Fruit fly (Drosophila melanogaster) whole organism, embryonic: ENCODE results near the gene CG12698.
A peak's percentile ranks its signal among the peaks of the same experiment; 100 is the strongest.

ENCODE experiments used
- Antp ChIP-seq: fragments of 200-800 bp; sonication (Bioruptor generic); optimal IDR thresholded peaks from 3 replicates; lab custom pipeline; 2016; ENCODE audit warnings: missing biosample characterization, missing genetic modification characterization
- Bdp1 ChIP-seq: fragments of 200-800 bp; sonication (Bioruptor generic); optimal IDR thresholded peaks from 3 replicates; lab custom pipeline; 2016; ENCODE audit warnings: missing biosample characterization, missing genetic modification characterization
- Bgb ChIP-seq: fragments of 200-800 bp; sonication (Bioruptor generic); IDR thresholded peaks from 2 replicates; pipeline ENCODE4 v1.3.6; 2022; ENCODE audit warnings: missing biosample characterization, missing genetic modification characterization; ENCODE audit not compliant: partially characterized antibody
- Bteb2 ChIP-seq: fragments of 200-800 bp; sonication (Bioruptor generic); optimal IDR thresholded peaks from 2 replicates; lab custom pipeline; 2016; ENCODE audit warnings: missing biosample characterization, missing genetic modification characterization
- CG1024 ChIP-seq: fragments of 200-800 bp; sonication (Bioruptor generic); IDR thresholded peaks from 2 replicates; pipeline ENCODE4 v1.3.6; 2022; ENCODE audit warnings: missing biosample characterization, missing genetic modification characterization
- CG10565 ChIP-seq: fragments of 200-800 bp; sonication (Bioruptor generic); optimal IDR thresholded peaks from 3 replicates; lab custom pipeline; 2016; ENCODE audit warnings: missing biosample characterization, mild to moderate bottlenecking, missing genetic modification characterization
- CG10979 ChIP-seq: fragments of 200-800 bp; sonication (Bioruptor generic); optimal IDR thresholded peaks from 2 replicates; lab custom pipeline; 2018; ENCODE audit warnings: missing biosample characterization, mild to moderate bottlenecking, missing genetic modification characterization, moderate library complexity
- CG14014 ChIP-seq: fragments of 200-800 bp; sonication (Bioruptor generic); IDR thresholded peaks from 2 replicates; pipeline ENCODE4 v1.3.6; 2022; ENCODE audit warnings: missing biosample characterization, missing genetic modification characterization
- CG14050 ChIP-seq: fragments of 200-800 bp; sonication (Bioruptor generic); IDR thresholded peaks from 3 replicates; pipeline ENCODE4 v1.3.6; 2022; ENCODE audit warnings: missing biosample characterization, missing genetic modification characterization
- CG14860 ChIP-seq: fragments of 200-800 bp; sonication (Bioruptor generic); IDR thresholded peaks from 3 replicates; pipeline ENCODE4 v1.3.6; 2022; ENCODE audit warnings: missing biosample characterization, missing genetic modification characterization; ENCODE audit not compliant: partially characterized antibody
- CG16779 ChIP-seq: fragments of 200-800 bp; sonication (Bioruptor generic); IDR thresholded peaks from 2 replicates; pipeline ENCODE4 v1.3.6; 2022; ENCODE audit warnings: missing biosample characterization, missing genetic modification characterization
- CG18262 ChIP-seq: fragments of 200-800 bp; optimal IDR thresholded peaks from 3 replicates; lab custom pipeline; 2019; ENCODE audit warnings: missing biosample characterization, mild to moderate bottlenecking, missing genetic modification characterization, moderate library complexity
- CG3281 ChIP-seq: fragments of 200-800 bp; sonication (Bioruptor generic); optimal IDR thresholded peaks from 3 replicates; lab custom pipeline; 2017; ENCODE audit warnings: missing biosample characterization, mild to moderate bottlenecking, missing genetic modification characterization
- CG34224 ChIP-seq: fragments of 200-800 bp; sonication (Bioruptor generic); IDR thresholded peaks from 3 replicates; pipeline ENCODE4 v1.3.6; 2022; ENCODE audit warnings: missing biosample characterization, missing genetic modification characterization; ENCODE audit not compliant: partially characterized antibody
- CG4617 ChIP-seq: fragments of 200-800 bp; sonication (Bioruptor generic); optimal IDR thresholded peaks from 3 replicates; lab custom pipeline; 2016; ENCODE audit warnings: missing biosample characterization, missing genetic modification characterization, borderline replicate concordance
- CG6689 ChIP-seq: fragments of 200-800 bp; sonication (Bioruptor generic); IDR thresholded peaks from 2 replicates; pipeline ENCODE4 v1.3.6; 2022; ENCODE audit warnings: missing biosample characterization, missing genetic modification characterization
- CG6765 ChIP-seq: fragments of 200-800 bp; sonication (Bioruptor generic); optimal IDR thresholded peaks from 3 replicates; lab custom pipeline; 2017; ENCODE audit warnings: missing biosample characterization, mild to moderate bottlenecking, missing genetic modification characterization
- CG8359 ChIP-seq: fragments of 200-800 bp; sonication (Bioruptor generic); optimal IDR thresholded peaks from 2 replicates; lab custom pipeline; 2017; ENCODE audit warnings: missing biosample characterization, mild to moderate bottlenecking, missing genetic modification characterization, borderline replicate concordance
- CG8478 ChIP-seq: fragments of >200 bp; optimal IDR thresholded peaks from 2 replicates; lab custom pipeline; 2018
- CG8924 ChIP-seq: fragments of 200-800 bp; optimal IDR thresholded peaks from 3 replicates; lab custom pipeline; 2019; ENCODE audit warnings: missing biosample characterization, mild to moderate bottlenecking, missing genetic modification characterization, moderate library complexity
- CG9876 ChIP-seq: fragments of 200-800 bp; sonication (Bioruptor generic); optimal IDR thresholded peaks from 2 replicates; lab custom pipeline; 2016; ENCODE audit warnings: missing biosample characterization, missing genetic modification characterization
- Chrac-16 ChIP-seq: fragments of 200-800 bp; sonication (Bioruptor generic); optimal IDR thresholded peaks from 3 replicates; lab custom pipeline; 2016; ENCODE audit warnings: missing biosample characterization, missing genetic modification characterization
- CoRest ChIP-seq: fragments of 200-800 bp; sonication (Bioruptor generic); optimal IDR thresholded peaks from 3 replicates; lab custom pipeline; 2018; ENCODE audit warnings: missing biosample characterization, mild to moderate bottlenecking, missing genetic modification characterization, moderate library complexity
- CrebB ChIP-seq: fragments of 200-800 bp; sonication (Bioruptor generic); optimal IDR thresholded peaks from 3 replicates; lab custom pipeline; 2018; ENCODE audit warnings: missing biosample characterization, mild to moderate bottlenecking, missing genetic modification characterization
- Doc2 ChIP-seq: fragments of 200-800 bp; sonication (Bioruptor generic); IDR thresholded peaks from 2 replicates; pipeline ENCODE4 v1.3.6; 2022; ENCODE audit warnings: missing biosample characterization, missing genetic modification characterization
- Doc3 ChIP-seq: fragments of 200-800 bp; sonication (Bioruptor generic); IDR thresholded peaks from 3 replicates; pipeline ENCODE4 v1.3.6; 2022; ENCODE audit warnings: missing biosample characterization, missing genetic modification characterization; ENCODE audit not compliant: partially characterized antibody
- ERR ChIP-seq: fragments of 200-800 bp; sonication (Bioruptor generic); optimal IDR thresholded peaks from 2 replicates; lab custom pipeline; 2016; ENCODE audit warnings: missing biosample characterization, missing genetic modification characterization
- HmgZ ChIP-seq: fragments of 200-800 bp; sonication (Bioruptor generic); optimal IDR thresholded peaks from 2 replicates; lab custom pipeline; 2018; ENCODE audit warnings: missing biosample characterization, mild to moderate bottlenecking, missing genetic modification characterization
- MESR4 ChIP-seq: fragments of 200-800 bp; sonication (Bioruptor generic); optimal IDR thresholded peaks from 2 replicates; lab custom pipeline; 2018; ENCODE audit warnings: missing biosample characterization, mild to moderate bottlenecking, missing genetic modification characterization, moderate library complexity
- Ravus ChIP-seq: fragments of 200-800 bp; sonication (Bioruptor generic); IDR thresholded peaks from 2 replicates; pipeline ENCODE4 v1.3.6; 2022; ENCODE audit warnings: missing biosample characterization, missing genetic modification characterization
- chinmo ChIP-seq: fragments of 200-800 bp; sonication (Bioruptor generic); IDR thresholded peaks from 4 replicates; pipeline ENCODE4 v1.3.6; 2022; ENCODE audit warnings: missing biosample characterization, missing genetic modification characterization; ENCODE audit not compliant: partially characterized antibody
- crc ChIP-seq: fragments of 200-800 bp; sonication (Bioruptor generic); optimal IDR thresholded peaks from 2 replicates; lab custom pipeline; 2016; ENCODE audit warnings: missing biosample characterization, missing genetic modification characterization
- danr ChIP-seq: fragments of 200-800 bp; sonication (Bioruptor generic); IDR thresholded peaks from 2 replicates; pipeline ENCODE4 v1.3.6; 2022; ENCODE audit warnings: missing biosample characterization, missing genetic modification characterization
- dati ChIP-seq: fragments of 200-800 bp; sonication (Bioruptor generic); IDR thresholded peaks from 2 replicates; pipeline ENCODE4 v1.3.6; 2022; ENCODE audit warnings: missing biosample characterization, missing genetic modification characterization
- dpn ChIP-seq, 2 experiments: fragments of 200-800 bp; sonication (Bioruptor generic); optimal IDR thresholded peaks; 3 replicates each; lab custom pipeline; 2016; ENCODE audit warnings: missing biosample characterization in 2 of 2, missing genetic modification characterization in 2 of 2
- eyg ChIP-seq: fragments of 200-800 bp; sonication (Bioruptor generic); optimal IDR thresholded peaks from 3 replicates; lab custom pipeline; 2016; ENCODE audit warnings: missing biosample characterization, missing genetic modification characterization
- fu2 ChIP-seq: fragments of 200-800 bp; sonication (Bioruptor generic); optimal IDR thresholded peaks from 2 replicates; lab custom pipeline; 2016; ENCODE audit warnings: missing biosample characterization, missing genetic modification characterization
- gfzf ChIP-seq: fragments of 200-800 bp; sonication (Bioruptor generic); optimal IDR thresholded peaks from 2 replicates; lab custom pipeline; 2016; ENCODE audit warnings: missing biosample characterization, mild to moderate bottlenecking, missing genetic modification characterization, moderate library complexity
- hb ChIP-seq: fragments of 200-800 bp; sonication (Bioruptor generic); IDR thresholded peaks from 3 replicates; pipeline ENCODE4 v1.3.6; 2022; ENCODE audit warnings: missing biosample characterization, missing genetic modification characterization; ENCODE audit not compliant: partially characterized antibody
- lola ChIP-seq, 3 experiments: fragments of >200 bp in 2 of 3; fragments of 200-800 bp in 1 of 3; sonication (Bioruptor generic) in 1 of 3; optimal IDR thresholded peaks; 2 replicates each; lab custom pipeline; 2017 to 2019; ENCODE audit warnings: missing biosample characterization in 3 of 3, missing genetic modification characterization in 3 of 3, mild to moderate bottlenecking in 1 of 3, moderate library complexity in 1 of 3
- mam ChIP-seq: fragments of 200-800 bp; sonication (Bioruptor generic); optimal IDR thresholded peaks from 3 replicates; lab custom pipeline; 2016; ENCODE audit warnings: missing biosample characterization, missing genetic modification characterization
- nmo ChIP-seq: fragments of 200-800 bp; sonication (Bioruptor generic); optimal IDR thresholded peaks from 2 replicates; lab custom pipeline; 2018; ENCODE audit warnings: missing biosample characterization, mild to moderate bottlenecking, missing genetic modification characterization, moderate library complexity
- nom ChIP-seq: fragments of 200-800 bp; sonication (Bioruptor generic); optimal IDR thresholded peaks from 2 replicates; lab custom pipeline; 2017; ENCODE audit warnings: missing biosample characterization, missing genetic modification characterization, mild to moderate bottlenecking, moderate library complexity, missing genetic modification reagents
- oc ChIP-seq: fragments of 200-800 bp; sonication (Bioruptor generic); optimal IDR thresholded peaks from 2 replicates; lab custom pipeline; 2018; ENCODE audit warnings: missing biosample characterization, mild to moderate bottlenecking, missing genetic modification characterization, moderate library complexity
- phol ChIP-seq: fragments of 200-800 bp; sonication (Bioruptor generic); optimal IDR thresholded peaks from 3 replicates; lab custom pipeline; 2018; ENCODE audit warnings: missing biosample characterization, mild to moderate bottlenecking, missing genetic modification characterization, moderate library complexity
- slou ChIP-seq: fragments of 200-800 bp; sonication (Bioruptor generic); optimal IDR thresholded peaks from 3 replicates; lab custom pipeline; 2016; ENCODE audit warnings: missing biosample characterization, missing genetic modification characterization
- tup ChIP-seq: fragments of 200-800 bp; sonication (Bioruptor generic); optimal IDR thresholded peaks from 2 replicates; lab custom pipeline; 2016; ENCODE audit warnings: missing biosample characterization, mild to moderate bottlenecking, missing genetic modification characterization, moderate library complexity
- wor ChIP-seq: fragments of 200-800 bp; sonication (Bioruptor generic); IDR thresholded peaks from 2 replicates; pipeline ENCODE4 v1.3.6; 2022; ENCODE audit warnings: missing biosample characterization, missing genetic modification characterization

CG12698 gene

dm6 chrX:15991618-15992526 lies 14.1 kb upstream of the CG12698 start, which contains the start of the genes CG46312, eIF5 and exd (continued):
- TF ChIP-seq CG9876 (GFP tag; lab: Kevin White, UChicago) (no peak), CoRest (tag; lab: Kevin White, UChicago) (peak; percentile 52), hb (GFP tag; lab: Robert Waterston, UW) (peak; percentile 79), Ravus (GFP tag; lab: Robert Waterston, UW) (no peak), CG8924 (peak; percentile 14), MESR4 (GFP tag; lab: Kevin White, UChicago) (peak; percentile 70), gfzf (GFP tag; lab: Kevin White, UChicago) (peak; percentile 42), ERR (no peak), dpn (GFP tag; optimal IDR thresholded peaks at IDR 0.05; lab: Kevin White, UChicago) (no peak), fu2 (GFP tag; lab: Kevin White, UChicago) (no peak), tup (GFP tag; lab: Kevin White, UChicago) (no peak), Bdp1 (GFP tag; lab: Kevin White, UChicago) (no peak), chinmo (GFP tag; lab: Robert Waterston, UW) (peak; percentile 79; the same call in 2 of the 4 replicates), CG4617 (GFP tag; lab: Kevin White, UChicago) (no peak), eyg (GFP tag; lab: Kevin White, UChicago) (no peak), oc (tag; lab: Kevin White, UChicago) (no peak), CG14860 (GFP tag; lab: Robert Waterston, UW) (peak; percentile 77), phol (tag; lab: Kevin White, UChicago) (peak; percentile 23), CG14050 (GFP tag; lab: Robert Waterston, UW) (no peak), CrebB (tag; lab: Kevin White, UChicago) (no peak), CG1024 (GFP tag; lab: Robert Waterston, UW) (peak; percentile 28; the same call in 1 of the 2 replicates), Doc3 (GFP tag; lab: Robert Waterston, UW) (0 out of 3 replicates have a peak, but pooled peaks have one; percentile 60), CG10979 (tag; lab: Kevin White, UChicago) (no peak), HmgZ (tag; lab: Kevin White, UChicago) (no peak), dati (no peak), CG8478 (no peak), CG6765 (no peak), CG10565 (GFP tag; lab: Kevin White, UChicago) (no peak), CG18262 (peak; percentile 13), Antp (GFP tag; lab: Kevin White, UChicago) (no peak), crc (GFP tag; lab: Kevin White, UChicago) (no peak), CG16779 (no peak), Bgb (GFP tag; lab: Robert Waterston, UW) (peak; percentile 80), CG34224 (peak; percentile 76), Chrac-16 (no peak), nmo (GFP tag; lab: Kevin White, UChicago) (peak; percentile 55), CG3281 (no peak), mam (GFP tag; lab: Kevin White, UChicago) (no peak), wor (GFP tag; lab: Robert Waterston, UW) (no peak), CG8359 (no peak), nom (GFP tag; lab: Kevin White, UChicago) (peak; percentile 15), CG14014 (GFP tag; lab: Robert Waterston, UW) (no peak), danr (GFP tag; lab: Robert Waterston, UW) (no peak), Doc2 (no peak), Bteb2 (GFP tag; lab: Kevin White, UChicago) (no peak), slou (no peak), CG6689 (GFP tag; lab: Robert Waterston, UW) (no peak), lola (GFP tag; optimal IDR thresholded peaks at IDR 0.05; lab: Kevin White, UChicago) (peak in 1 of 3 experiments; percentile 16)
